Fruit fly (Drosophila melanogaster) whole organism, adult: ENCODE results near the gene spas.

Experiments used
- CG11617 ChIP-seq: fragments of 200-800 bp; sonication (Bioruptor generic); optimal IDR thresholded peaks from 2 replicates; lab custom pipeline; 2017; ENCODE audit warnings: mild to moderate bottlenecking, missing biosample characterization, missing genetic modification reagents, missing genetic modification characterization
- CG12768 ChIP-seq: fragments of 200-800 bp; sonication (Bioruptor generic); optimal IDR thresholded peaks from 2 replicates; lab custom pipeline; 2017; ENCODE audit warnings: missing biosample characterization, missing genetic modification characterization, mild to moderate bottlenecking, moderate library complexity, missing genetic modification reagents
- CG14711 ChIP-seq: fragments of 200-800 bp; sonication (Bioruptor generic); optimal IDR thresholded peaks from 2 replicates; lab custom pipeline; 2018; ENCODE audit warnings: missing biosample characterization, mild to moderate bottlenecking, missing genetic modification characterization, moderate library complexity
- CG1620 ChIP-seq: fragments of 200-800 bp; sonication (Bioruptor generic); optimal IDR thresholded peaks from 2 replicates; lab custom pipeline; 2016; ENCODE audit warnings: missing biosample characterization, missing genetic modification characterization
- CG33017 ChIP-seq: fragments of 200-800 bp; sonication (Bioruptor generic); optimal IDR thresholded peaks from 2 replicates; lab custom pipeline; 2018; ENCODE audit warnings: missing biosample characterization, mild to moderate bottlenecking, missing genetic modification characterization, moderate library complexity
- CG5204 ChIP-seq: fragments of 200-800 bp; sonication (Bioruptor generic); optimal IDR thresholded peaks from 2 replicates; lab custom pipeline; 2016; ENCODE audit warnings: missing biosample characterization, missing genetic modification characterization
- CG7045 ChIP-seq: fragments of 200-800 bp; sonication (Bioruptor generic); optimal IDR thresholded peaks from 2 replicates; lab custom pipeline; 2017; ENCODE audit warnings: missing biosample characterization, mild to moderate bottlenecking, missing genetic modification characterization
- CG7101 ChIP-seq: fragments of 200-800 bp; sonication (Bioruptor generic); optimal IDR thresholded peaks from 2 replicates; lab custom pipeline; 2018; ENCODE audit warnings: missing biosample characterization, mild to moderate bottlenecking, missing genetic modification characterization, moderate library complexity
- Clk ChIP-seq: fragments of 200-800 bp; sonication (Bioruptor generic); optimal IDR thresholded peaks from 2 replicates; lab custom pipeline; 2017; ENCODE audit warnings: missing biosample characterization, missing genetic modification characterization
- Crg-1 ChIP-seq: fragments of 200-800 bp; sonication (Bioruptor generic); optimal IDR thresholded peaks from 2 replicates; lab custom pipeline; 2016; ENCODE audit warnings: missing biosample characterization, missing genetic modification characterization
- Hr96 ChIP-seq: fragments of 200-800 bp; sonication (Bioruptor generic); optimal IDR thresholded peaks from 2 replicates; lab custom pipeline; 2016; ENCODE audit warnings: missing biosample characterization, missing genetic modification characterization
- Mnt ChIP-seq: fragments of 200-800 bp; sonication (Bioruptor generic); optimal IDR thresholded peaks from 2 replicates; lab custom pipeline; 2016; ENCODE audit warnings: missing biosample characterization, mild to moderate bottlenecking, missing genetic modification characterization
- bab1 ChIP-seq: fragments of 200-800 bp; sonication (Bioruptor generic); optimal IDR thresholded peaks from 3 replicates; lab custom pipeline; 2019; ENCODE audit warnings: missing biosample characterization, mild to moderate bottlenecking, missing genetic modification characterization, moderate library complexity
- cic ChIP-seq: fragments of 200-800 bp; sonication (Bioruptor generic); optimal IDR thresholded peaks from 2 replicates; lab custom pipeline; 2017; ENCODE audit warnings: missing biosample characterization, mild to moderate bottlenecking, missing genetic modification characterization, moderate library complexity
- cnc ChIP-seq, 2 experiments: fragments of >200 bp; optimal IDR thresholded peaks; 2 replicates each; lab custom pipeline; 2017
- kay ChIP-seq: fragments of 200-800 bp; sonication (Bioruptor generic); peaks from one replicate; lab custom pipeline; 2016; ENCODE audit warnings: missing biosample characterization, missing genetic modification characterization, borderline replicate concordance
- ovo ChIP-seq: fragments of 200-800 bp; sonication (Bioruptor generic); optimal IDR thresholded peaks from 2 replicates; lab custom pipeline; 2016; ENCODE audit warnings: missing biosample characterization, missing genetic modification characterization
- pad ChIP-seq: fragments of 200-800 bp; sonication (Bioruptor generic); optimal IDR thresholded peaks from 3 replicates; lab custom pipeline; 2017; ENCODE audit warnings: missing biosample characterization, missing genetic modification characterization, mild to moderate bottlenecking, moderate library complexity, missing genetic modification reagents
- tj ChIP-seq: fragments of 200-800 bp; sonication (Bioruptor generic); optimal IDR thresholded peaks from 3 replicates; lab custom pipeline; 2017; ENCODE audit warnings: missing biosample characterization, mild to moderate bottlenecking, missing genetic modification characterization, moderate library complexity
- toe ChIP-seq: fragments of 200-800 bp; sonication (Bioruptor generic); optimal IDR thresholded peaks from 2 replicates; lab custom pipeline; 2016; ENCODE audit warnings: missing biosample characterization, missing genetic modification characterization

The spas gene

DNA sequence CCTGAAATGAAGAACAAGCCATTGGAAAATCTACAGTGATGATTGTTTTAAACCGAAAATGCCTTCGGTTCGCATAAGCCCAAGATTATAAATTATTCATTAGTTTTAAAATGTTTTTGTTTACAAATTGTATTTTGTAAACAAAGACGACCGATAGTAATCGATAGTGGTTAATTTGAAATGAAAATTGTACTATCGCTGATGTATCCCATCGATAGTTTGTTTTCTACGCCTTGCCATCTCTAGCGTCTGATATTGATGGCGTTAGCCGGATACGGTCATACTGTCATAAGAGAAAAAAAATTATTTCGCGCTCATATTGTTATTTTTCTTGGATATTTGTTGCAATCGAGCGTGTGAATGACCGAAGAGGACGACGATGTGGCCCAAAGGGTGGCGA is 20.0 kb downstream of the spas start, which contains the start of gene SMC1:
SMC1 (plus strand) TSS at position 247 of the 400 bp plus-strand sequence.
- TF ChIP-seq Crg-1 (GFP tag; lab: Kevin White, UChicago): peak; percentile 49
- TF ChIP-seq CG7101 (tag; lab: Kevin White, UChicago): peak; percentile 54
- TF ChIP-seq Hr96 (GFP tag; lab: Kevin White, UChicago): no peak
- TF ChIP-seq ovo (GFP tag; lab: Kevin White, UChicago): no peak
- no peak for TF ChIP-seq kay (GFP tag; lab: Kevin White, UChicago)
- no peak for TF ChIP-seq CG33017 (tag; lab: Kevin White, UChicago)
- TF ChIP-seq CG12768: no peak
- TF ChIP-seq Mnt (GFP tag; lab: Kevin White, UChicago): peak; percentile 40
- peak; percentile 6 for TF ChIP-seq CG14711 (tag; lab: Kevin White, UChicago)
- peak; percentile 72 for TF ChIP-seq bab1 (GFP tag; lab: Kevin White, UChicago)
- TF ChIP-seq cic (GFP tag; lab: Kevin White, UChicago): peak; percentile 81
- TF ChIP-seq CG1620 (GFP tag; lab: Kevin White, UChicago): peak; percentile 66
- TF ChIP-seq CG11617 (GFP tag; lab: Kevin White, UChicago): peak; percentile 21
- TF ChIP-seq toe (GFP tag; lab: Kevin White, UChicago): no peak
- peak; percentile 33 for TF ChIP-seq tj (GFP tag; lab: Kevin White, UChicago)
- TF ChIP-seq pad (GFP tag; lab: Kevin White, UChicago): no peak
- TF ChIP-seq cnc (optimal IDR thresholded peaks at IDR 0.05; lab: Kevin White, UChicago): no peak
- peak; percentile 35 for TF ChIP-seq CG7045
- TF ChIP-seq CG5204 (GFP tag; lab: Kevin White, UChicago): no peak
- TF ChIP-seq Clk (GFP tag; lab: Kevin White, UChicago): peak; percentile 59

DNA sequence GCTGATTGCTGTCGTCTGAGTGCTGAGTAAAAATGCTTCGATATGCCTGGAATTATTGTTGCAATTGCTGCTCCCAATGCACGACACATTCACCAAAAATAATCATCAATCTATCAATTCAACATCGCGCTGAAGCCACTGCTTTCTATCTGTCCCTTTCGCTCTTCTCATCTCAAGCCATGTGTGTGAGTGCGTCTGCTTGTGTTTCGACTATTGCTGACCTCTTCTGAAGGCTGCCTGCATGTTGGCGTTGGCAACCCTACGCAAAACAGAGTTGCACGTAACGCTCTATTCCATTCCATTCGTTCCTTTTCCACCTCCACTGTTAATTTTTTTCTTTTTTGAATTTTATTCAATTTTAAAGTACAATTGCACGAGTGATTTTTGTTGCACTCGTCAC is 27.7 kb downstream of the spas start:
- no peak for TF ChIP-seq Hr96 (GFP tag; lab: Kevin White, UChicago)
- no peak for TF ChIP-seq ovo (GFP tag; lab: Kevin White, UChicago)
- no peak for TF ChIP-seq CG7101 (tag; lab: Kevin White, UChicago)
- TF ChIP-seq kay (GFP tag; lab: Kevin White, UChicago): no peak
- TF ChIP-seq CG5204 (GFP tag; lab: Kevin White, UChicago): no peak
- TF ChIP-seq Mnt (GFP tag; lab: Kevin White, UChicago): no peak
- no peak for TF ChIP-seq cic (GFP tag; lab: Kevin White, UChicago)
- no peak for TF ChIP-seq CG11617 (GFP tag; lab: Kevin White, UChicago)
- TF ChIP-seq bab1 (GFP tag; lab: Kevin White, UChicago): no peak
- TF ChIP-seq tj (GFP tag; lab: Kevin White, UChicago): no peak
- no peak for TF ChIP-seq toe (GFP tag; lab: Kevin White, UChicago)
- TF ChIP-seq Crg-1 (GFP tag; lab: Kevin White, UChicago): no peak
- TF ChIP-seq CG33017 (tag; lab: Kevin White, UChicago): no peak
- no peak for TF ChIP-seq CG14711 (tag; lab: Kevin White, UChicago)
- TF ChIP-seq CG1620 (GFP tag; lab: Kevin White, UChicago): no peak
- no peak for TF ChIP-seq CG12768
- no peak for TF ChIP-seq cnc (optimal IDR thresholded peaks at IDR 0.05; lab: Kevin White, UChicago)
- TF ChIP-seq pad (GFP tag; lab: Kevin White, UChicago): no peak

DNA sequence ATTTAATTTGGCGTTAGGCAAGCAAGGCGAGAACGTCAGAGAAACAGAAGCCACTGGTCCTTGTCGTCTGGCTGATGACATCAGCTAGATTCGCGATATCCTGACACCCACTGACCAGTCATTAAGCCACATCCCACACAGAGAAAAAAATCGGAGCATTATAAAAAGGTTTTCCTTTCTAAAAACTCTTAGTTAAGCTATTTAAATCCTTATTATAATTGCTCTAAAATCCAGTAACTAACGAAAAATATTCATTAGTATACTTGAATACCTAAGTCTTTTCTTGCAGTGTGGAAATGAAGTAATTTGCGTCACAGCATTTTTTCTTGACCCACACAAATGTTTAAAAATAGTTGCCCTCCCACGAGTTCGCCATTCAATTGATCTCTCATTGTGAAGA is 30.8 kb downstream of the spas start:
- no peak for TF ChIP-seq Hr96 (GFP tag; lab: Kevin White, UChicago)

DNA sequence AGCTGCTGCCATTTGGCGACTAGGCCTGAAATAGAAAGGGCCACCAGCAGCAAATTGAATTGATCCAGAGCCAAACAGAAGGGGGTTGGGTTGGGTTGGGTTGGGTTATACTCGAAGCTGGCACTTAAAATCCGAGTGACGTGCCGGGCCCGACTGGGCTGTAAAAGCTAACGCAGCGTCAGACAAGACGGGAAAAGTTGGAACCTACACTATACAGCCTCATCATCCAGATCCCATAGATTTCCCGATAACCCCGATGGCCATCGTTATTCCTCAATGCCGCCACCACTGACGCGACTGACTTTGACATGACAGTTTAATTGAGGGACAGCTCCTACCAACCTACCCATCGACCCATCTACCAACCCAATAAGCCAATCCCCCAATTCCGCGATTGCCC is 31.9 kb downstream of the spas start:
- TF ChIP-seq CG7101 (tag; lab: Kevin White, UChicago) (no peak), bab1 (GFP tag; lab: Kevin White, UChicago) (no peak), ovo (GFP tag; lab: Kevin White, UChicago) (no peak)

DNA sequence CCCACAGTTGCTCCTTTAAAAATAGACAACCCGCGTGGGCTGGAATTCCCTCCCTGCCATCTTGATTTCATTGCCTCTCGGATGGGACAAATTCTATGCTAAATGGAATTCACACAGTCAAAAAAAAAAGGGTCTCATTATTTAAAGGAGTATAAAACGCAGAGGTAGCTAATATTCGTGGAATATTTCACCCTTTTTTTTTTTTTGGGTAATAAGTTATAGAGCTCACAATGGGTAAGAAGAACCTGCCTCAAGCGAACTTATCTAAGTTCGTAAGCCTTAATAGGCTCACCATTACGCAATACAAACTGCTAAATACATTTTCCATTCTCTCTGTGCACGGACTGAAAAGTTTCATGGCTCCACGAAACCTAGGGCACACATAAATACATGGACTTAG is 35.7 kb downstream of the spas start:
- TF ChIP-seq kay (GFP tag; lab: Kevin White, UChicago) (no peak), ovo (GFP tag; lab: Kevin White, UChicago) (no peak), CG7045 (no peak), pad (GFP tag; lab: Kevin White, UChicago) (no peak), CG1620 (GFP tag; lab: Kevin White, UChicago) (no peak), CG11617 (GFP tag; lab: Kevin White, UChicago) (no peak), CG12768 (no peak), cnc (optimal IDR thresholded peaks at IDR 0.05; lab: Kevin White, UChicago) (no peak), Crg-1 (GFP tag; lab: Kevin White, UChicago) (no peak), CG5204 (GFP tag; lab: Kevin White, UChicago) (no peak), cic (GFP tag; lab: Kevin White, UChicago) (no peak)

DNA sequence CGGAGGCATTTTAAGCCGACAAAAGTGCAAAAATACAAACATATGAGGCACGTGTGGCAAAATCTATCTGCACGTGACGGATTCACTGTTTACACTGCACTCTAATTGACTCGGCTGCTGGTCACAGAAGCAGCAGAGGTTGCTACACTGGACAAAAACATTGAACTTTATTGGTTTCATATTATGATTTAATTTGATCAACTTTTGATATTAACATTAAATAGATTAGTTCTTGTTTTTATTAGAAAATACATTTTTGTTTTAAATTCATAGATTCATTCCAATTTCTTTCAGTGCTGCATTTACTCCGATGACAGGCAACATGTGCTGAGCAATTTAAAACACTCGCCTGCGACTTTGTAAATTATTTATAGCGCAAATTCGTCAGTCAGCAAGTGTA is 41.1 kb downstream of the spas start:
- TF ChIP-seq Clk (GFP tag; lab: Kevin White, UChicago) (no peak), kay (GFP tag; lab: Kevin White, UChicago) (peak; percentile 34), CG1620 (GFP tag; lab: Kevin White, UChicago) (peak; percentile 7), CG7101 (tag; lab: Kevin White, UChicago) (no peak), CG5204 (GFP tag; lab: Kevin White, UChicago) (no peak), CG7045 (no peak), Crg-1 (GFP tag; lab: Kevin White, UChicago) (no peak), CG14711 (tag; lab: Kevin White, UChicago) (peak; percentile 16), bab1 (GFP tag; lab: Kevin White, UChicago) (peak; percentile 5), pad (GFP tag; lab: Kevin White, UChicago) (no peak), CG12768 (no peak), cic (GFP tag; lab: Kevin White, UChicago) (no peak), CG33017 (tag; lab: Kevin White, UChicago) (no peak)
